Fruit fly (Drosophila melanogaster): ENCODE data around the gene Eip75B.

DNA sequence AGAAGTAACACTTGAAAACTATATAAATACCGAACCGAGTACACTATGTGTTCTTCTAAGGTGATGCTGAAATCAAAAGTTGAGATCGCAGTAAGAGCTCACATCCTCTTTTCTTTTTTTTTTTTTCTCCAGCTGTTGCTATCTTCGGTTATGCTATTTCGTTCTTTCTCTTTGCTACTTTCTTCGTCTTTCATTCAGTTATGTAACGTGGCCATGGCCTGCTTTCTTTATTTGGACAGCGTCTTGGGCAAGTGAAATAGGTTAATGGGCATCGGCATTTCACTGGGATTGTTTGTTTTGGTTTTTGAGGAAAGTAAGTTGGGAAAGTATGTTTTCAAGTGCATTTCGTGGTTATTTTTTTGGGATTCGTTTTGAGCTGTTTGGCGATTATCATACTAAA is 46.8 kb downstream of the Eip75B start:
- TF ChIP-seq Clk (GFP tag; optimal IDR thresholded peaks at IDR 0.05) (no peak), tj (GFP tag; optimal IDR thresholded peaks at IDR 0.05) (no peak), Mnt (GFP tag; optimal IDR thresholded peaks at IDR 0.05) (no peak), CG7101 (tag; optimal IDR thresholded peaks at IDR 0.05) (no peak), ovo (GFP tag; optimal IDR thresholded peaks at IDR 0.05) (no peak), CG12768 (GFP tag; optimal IDR thresholded peaks at IDR 0.05) (no peak), CG1620 (GFP tag; optimal IDR thresholded peaks at IDR 0.05) (no peak), CG33017 (tag; optimal IDR thresholded peaks at IDR 0.05) (no peak), CG11617 (GFP tag; optimal IDR thresholded peaks at IDR 0.05) (no peak), CG7045 (GFP tag; optimal IDR thresholded peaks at IDR 0.05) (no peak), CG14711 (tag; optimal IDR thresholded peaks at IDR 0.05) (no peak), Hr96 (GFP tag; optimal IDR thresholded peaks at IDR 0.05) (no peak), bab1 (GFP tag; optimal IDR thresholded peaks at IDR 0.05) (no peak)

All from whole organism, adult.